Worm (Caenorhabditis elegans): ENCODE results near the gene C27F2.4.

ce11 chrIII:4947352-4947751 lies 12.8 kb downstream of the C27F2.4 start:
- TF ChIP-seq blmp-1 (tag; optimal IDR thresholded peaks at IDR 0.05) (no peak), ceh-39 (tag; optimal IDR thresholded peaks at IDR 0.05) (no peak), cnd-1 (tag; optimal IDR thresholded peaks at IDR 0.05) (peak; percentile 91), pha-4 (tag; optimal IDR thresholded peaks at IDR 0.05) (no peak), lin-32 (GFP tag; optimal IDR thresholded peaks at IDR 0.05) (peak; percentile 20), mep-1 (tag; optimal IDR thresholded peaks at IDR 0.05) (peak; percentile 52), nhr-237 (tag; optimal IDR thresholded peaks at IDR 0.05) (no peak), elt-1 (tag; optimal IDR thresholded peaks at IDR 0.05; ENCODE audit: borderline replicate concordance, insufficient read depth) (no peak), ztf-11 (tag; optimal IDR thresholded peaks at IDR 0.05) (peak; percentile 83), unc-39 (tag; optimal IDR thresholded peaks at IDR 0.05) (no peak)
